Fruit fly (Drosophila melanogaster) whole organism, embryonic: ENCODE results near the gene Gr61a.

Source experiments
- Bgb ChIP-seq: fragments of 200-800 bp; sonication (Bioruptor generic); IDR thresholded peaks from 2 replicates; pipeline ENCODE4 v1.3.6; 2022; ENCODE audit warnings: missing biosample characterization, missing genetic modification characterization; ENCODE audit not compliant: partially characterized antibody
- CG17829 ChIP-seq: fragments of 200-800 bp; optimal IDR thresholded peaks from 2 replicates; lab custom pipeline; 2019; ENCODE audit warnings: missing biosample characterization, mild to moderate bottlenecking, missing genetic modification characterization, moderate library complexity
- CG6272 ChIP-seq: fragments of 200-800 bp; sonication (Bioruptor generic); IDR thresholded peaks from 2 replicates; pipeline ENCODE4 v1.3.6; 2022; ENCODE audit warnings: missing biosample characterization, missing genetic modification characterization
- MTF-1 ChIP-seq: fragments of 200-800 bp; sonication (Bioruptor generic); optimal IDR thresholded peaks from 2 replicates; lab custom pipeline; 2018; ENCODE audit warnings: missing biosample characterization, mild to moderate bottlenecking, missing genetic modification characterization, borderline replicate concordance
- NFAT ChIP-seq: fragments of 200-800 bp; sonication (Bioruptor generic); IDR thresholded peaks from 2 replicates; pipeline ENCODE4 v1.3.6; 2022; ENCODE audit warnings: missing biosample characterization, missing genetic modification characterization
- ato ChIP-seq: fragments of 200-800 bp; sonication (Bioruptor generic); IDR thresholded peaks from 2 replicates; pipeline ENCODE4 v1.3.6; 2022; ENCODE audit warnings: missing biosample characterization, missing genetic modification characterization; ENCODE audit not compliant: partially characterized antibody
- chm ChIP-seq: fragments of 200-800 bp; sonication (Bioruptor generic); IDR thresholded peaks from 2 replicates; pipeline ENCODE4 v1.3.6; 2022; ENCODE audit warnings: missing biosample characterization, missing genetic modification characterization
- cwo ChIP-seq: fragments of 200-800 bp; sonication (Bioruptor generic); optimal IDR thresholded peaks from 3 replicates; lab custom pipeline; 2017; ENCODE audit warnings: missing biosample characterization, missing genetic modification characterization, mild to moderate bottlenecking, moderate library complexity, missing genetic modification reagents
- mirr ChIP-seq: fragments of 200-800 bp; sonication (Bioruptor generic); optimal IDR thresholded peaks from 3 replicates; lab custom pipeline; 2018; ENCODE audit warnings: missing biosample characterization, mild to moderate bottlenecking, missing genetic modification characterization
- peb ChIP-seq: fragments of 200-800 bp; sonication (Bioruptor generic); IDR thresholded peaks from 2 replicates; pipeline ENCODE4 v1.3.6; 2022; ENCODE audit warnings: missing biosample characterization, missing genetic modification characterization

- TF ChIP-seq chm (GFP tag; lab: Robert Waterston, UW) (peak; percentile 96), ato (GFP tag; lab: Robert Waterston, UW) (no peak), cwo (GFP tag; lab: Kevin White, UChicago) (peak; percentile 84), mirr (peak; percentile 78), CG6272 (GFP tag; lab: Robert Waterston, UW) (peak; percentile 86), Bgb (no peak), peb (peak; percentile 80), MTF-1 (peak; percentile 79), NFAT (GFP tag; lab: Robert Waterston, UW) (peak; percentile 93), CG17829 (peak; percentile 80)
Measured at dm6 chr3L:819297-819886, 21.9 kb upstream of the Gr61a start.
